Fruit fly (Drosophila melanogaster): ENCODE measurements around the gene CG15021.

dm6 chr3L:4421362-4421761, 15.2 kb upstream of the CG15021 start, which contains the start of gene CG15020:
- TF ChIP-seq toe (GFP tag; optimal IDR thresholded peaks at IDR 0.05) (no peak), cic (GFP tag; optimal IDR thresholded peaks at IDR 0.05) (no peak)
